Worm (Caenorhabditis elegans) whole organism, mixed stage, embryonic: ENCODE results near the gene F58E6.6.

Source experiments
- ceh-83 ChIP-seq: fragments of 200-800 bp; sonication (Bioruptor generic); optimal IDR thresholded peaks from 2 replicates; lab custom pipeline; 2018; ENCODE audit warnings: mild to moderate bottlenecking, missing genetic modification characterization, missing compliant biosample characterization
- drap-1 ChIP-seq: fragments of 200-800 bp; sonication (Bioruptor generic); optimal IDR thresholded peaks from 3 replicates; lab custom pipeline; 2018; ENCODE audit warnings: mild to moderate bottlenecking, missing genetic modification characterization, missing compliant biosample characterization
- elt-1 ChIP-seq: sonication (generic microtip); optimal IDR thresholded peaks from 2 replicates; lab custom pipeline; 2017; ENCODE audit warnings: missing genetic modification characterization, mild to moderate bottlenecking, missing compliant biosample characterization, antibody characterized with exemption, moderate library complexity, borderline replicate concordance; ENCODE audit not compliant: insufficient read depth
- flh-1 ChIP-seq: fragments of 200-800 bp; sonication (Bioruptor generic); optimal IDR thresholded peaks from 2 replicates; lab custom pipeline; 2018; ENCODE audit warnings: mild to moderate bottlenecking, missing genetic modification characterization, moderate library complexity, missing compliant biosample characterization
- nhr-12 ChIP-seq: fragments of 150-350 bp; optimal IDR thresholded peaks from 2 replicates; lab custom pipeline; 2014; ENCODE audit warnings: missing biosample characterization, missing genetic modification characterization
- nhr-237 ChIP-seq: fragments of 150-350 bp; optimal IDR thresholded peaks from 2 replicates; lab custom pipeline; 2014; ENCODE audit warnings: missing biosample characterization, missing genetic modification characterization
- nhr-76 ChIP-seq: sonication (generic microtip); optimal IDR thresholded peaks from 2 replicates; lab custom pipeline; 2017; ENCODE audit warnings: missing biosample characterization, missing genetic modification characterization
- pha-4 ChIP-seq: fragments of 150-350 bp; optimal IDR thresholded peaks from 2 replicates; lab custom pipeline; 2018; ENCODE audit warnings: missing biosample characterization, missing genetic modification reagents, missing genetic modification characterization

DNA sequence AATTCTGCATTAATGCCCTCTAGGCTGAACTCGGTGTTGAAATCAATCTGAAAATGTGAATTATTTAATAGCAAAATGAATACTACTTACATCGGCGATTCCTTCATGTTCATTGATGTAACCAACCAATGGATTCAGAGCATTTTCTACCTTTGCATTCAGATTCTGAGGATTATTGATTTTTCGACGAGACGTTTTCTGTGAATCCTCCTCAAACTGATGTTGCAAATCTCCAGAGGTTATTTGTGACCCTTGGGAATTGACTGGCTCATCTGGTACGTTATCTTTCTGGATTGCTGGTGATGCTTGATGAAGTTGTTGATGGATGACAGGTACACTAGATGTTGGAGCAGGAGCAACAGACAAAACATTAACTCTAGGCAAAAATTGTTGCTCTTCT lies 29.2 kb upstream of the F58E6.6 start:
- TF ChIP-seq drap-1 (GFP tag; lab: Kevin White, UChicago) (no peak), nhr-237 (tag; lab: Kevin White, UChicago) (no peak), nhr-76 (tag; lab: Kevin White, UChicago) (no peak), elt-1 (tag; lab: Kevin White, UChicago) (no peak), nhr-12 (no peak), ceh-83 (GFP tag; lab: Kevin White, UChicago) (no peak), flh-1 (no peak), pha-4 (tag; lab: Kevin White, UChicago) (no peak)
